Fruit fly (Drosophila melanogaster): Measurements from ENCODE around the gene CG42578.

The CG42578 gene

DNA sequence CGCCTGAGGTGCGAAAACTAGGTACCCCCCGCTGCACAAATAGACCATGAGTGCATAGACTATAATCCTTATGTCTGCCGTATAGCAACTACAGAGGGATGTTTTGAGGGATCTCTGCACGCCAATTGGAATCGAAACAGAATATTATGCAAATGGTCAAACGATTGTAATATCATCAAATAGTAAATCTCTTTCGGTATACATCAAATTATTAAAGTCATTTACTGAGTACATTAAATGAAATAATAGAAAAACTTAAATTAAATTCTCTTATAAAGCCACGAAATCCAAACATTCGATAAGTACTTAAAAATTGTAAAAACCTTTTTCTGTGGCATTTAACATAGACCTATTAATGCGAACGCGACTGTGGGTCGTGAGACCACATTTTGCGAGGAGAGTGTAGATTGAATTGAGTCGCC, 42.5 kb downstream of the CG42578 start:
- TF ChIP-seq CG8319 (GFP tag; optimal IDR thresholded peaks at IDR 0.05) (peak; percentile 61), Blimp-1 (GFP tag; optimal IDR thresholded peaks at IDR 0.05) (peak; percentile 2), CG9139 (GFP tag; optimal IDR thresholded peaks at IDR 0.05) (peak; percentile 35), CG7368 (GFP tag; optimal IDR thresholded peaks at IDR 0.05) (peak; percentile 76), Gug (GFP tag; IDR thresholded peaks at IDR 0.05) (0 out of 2 replicates have a peak, but pooled peaks have one; percentile 35), Lpt (GFP tag; optimal IDR thresholded peaks at IDR 0.05) (peak; percentile 44), Hr38 (GFP tag; optimal IDR thresholded peaks at IDR 0.05) (no peak), acj6 (GFP tag; optimal IDR thresholded peaks at IDR 0.05) (peak; percentile 51), CG15336 (GFP tag; IDR thresholded peaks at IDR 0.05) (peak; percentile 70), pdm3 (GFP tag; optimal IDR thresholded peaks at IDR 0.05) (peak; percentile 76), OdsH (GFP tag; optimal IDR thresholded peaks at IDR 0.05) (peak; percentile 61), achi (GFP tag; optimal IDR thresholded peaks at IDR 0.05) (peak; percentile 64), fd59A (GFP tag; optimal IDR thresholded peaks at IDR 0.05) (peak; percentile 61), vri (GFP tag; optimal IDR thresholded peaks at IDR 0.05) (no peak), CG10631 (GFP tag; optimal IDR thresholded peaks at IDR 0.05) (peak; percentile 62), net (GFP tag; optimal IDR thresholded peaks at IDR 0.05) (peak; percentile 80), esn (GFP tag; optimal IDR thresholded peaks at IDR 0.05) (peak; percentile 74), ss (GFP tag; optimal IDR thresholded peaks at IDR 0.05) (peak; percentile 68 to 72), CG34406 (GFP tag; optimal IDR thresholded peaks at IDR 0.05) (peak; percentile 59), CG6808 (GFP tag; optimal IDR thresholded peaks at IDR 0.05) (peak; percentile 82), dac (GFP tag; optimal IDR thresholded peaks at IDR 0.05) (peak; percentile 83), Eip75B (GFP tag; optimal IDR thresholded peaks at IDR 0.05) (peak; percentile 66), dsx (GFP tag; optimal IDR thresholded peaks at IDR 0.05; ENCODE audit: poor library complexity, severe bottlenecking) (peak; percentile 51), Ets96B (tag; optimal IDR thresholded peaks at IDR 0.05) (peak; percentile 62), CG6792 (GFP tag; optimal IDR thresholded peaks at IDR 0.05) (peak; percentile 70), Eip78C (GFP tag) (peak; percentile 96), CG6276 (GFP tag; optimal IDR thresholded peaks at IDR 0.05) (peak; percentile 87), Smox (GFP tag; optimal IDR thresholded peaks at IDR 0.05) (peak; percentile 65), CG3919 (GFP tag; optimal IDR thresholded peaks at IDR 0.05) (peak; percentile 81), cyc (GFP tag; optimal IDR thresholded peaks at IDR 0.05) (peak; percentile 75), lz (GFP tag; optimal IDR thresholded peaks at IDR 0.05) (peak; percentile 71), CG4318 (GFP tag; optimal IDR thresholded peaks at IDR 0.05) (peak; percentile 81), CG1621 (tag; optimal IDR thresholded peaks at IDR 0.05) (peak; percentile 15), CG11902 (GFP tag; optimal IDR thresholded peaks at IDR 0.05) (peak; percentile 69), CG8632 (GFP tag; optimal IDR thresholded peaks at IDR 0.05) (peak; percentile 61), Eip93F (GFP tag; optimal IDR thresholded peaks at IDR 0.05) (no peak), Hr4 (GFP tag; optimal IDR thresholded peaks at IDR 0.05) (peak; percentile 84), topi (GFP tag; optimal IDR thresholded peaks at IDR 0.05) (peak; percentile 80), CG16779 (tag; optimal IDR thresholded peaks at IDR 0.05) (peak; percentile 39), Ets21C (GFP tag; optimal IDR thresholded peaks at IDR 0.05) (peak; percentile 28), eg (GFP tag; IDR thresholded peaks at IDR 0.05) (peak; percentile 51; the same call in 1 of the 3 replicates), fkh (GFP tag; optimal IDR thresholded peaks at IDR 0.05) (peak; percentile 24), CG32006 (GFP tag; optimal IDR thresholded peaks at IDR 0.05) (peak; percentile 90), CG6163 (GFP tag; IDR thresholded peaks at IDR 0.05) (0 out of 3 replicates have a peak, but pooled peaks have one; percentile 23), Sox14 (GFP tag; optimal IDR thresholded peaks at IDR 0.05) (peak; percentile 77), spab (GFP tag; optimal IDR thresholded peaks at IDR 0.05) (peak; percentile 76), CG11762 (GFP tag; optimal IDR thresholded peaks at IDR 0.05; ENCODE audit: insufficient read depth) (peak; percentile 58), svp (GFP tag) (peak; percentile 87), CG10669 (GFP tag; optimal IDR thresholded peaks at IDR 0.05) (peak; percentile 74), CG11294 (GFP tag; IDR thresholded peaks at IDR 0.05) (peak; percentile 15; the same call in 1 of the 2 replicates), Sox102F (GFP tag; optimal IDR thresholded peaks at IDR 0.05) (peak; percentile 57)
